Worm (Caenorhabditis elegans) whole organism, mixed stage, embryonic: ENCODE measurements around the gene abu-1.

Experiments used
- bed-3 ChIP-seq: fragments of 200-800 bp; sonication (Bioruptor generic); optimal IDR thresholded peaks from 3 replicates; lab custom pipeline; 2018; ENCODE audit warnings: mild to moderate bottlenecking, missing genetic modification characterization, moderate library complexity, missing compliant biosample characterization
- blmp-1 ChIP-seq: fragments of 150-350 bp; optimal IDR thresholded peaks from 2 replicates; lab custom pipeline; 2014; ENCODE audit warnings: missing biosample characterization, missing genetic modification characterization
- ces-1 ChIP-seq: fragments of 150-350 bp; optimal IDR thresholded peaks from 2 replicates; lab custom pipeline; 2014; ENCODE audit warnings: missing biosample characterization, missing genetic modification reagents, missing genetic modification characterization
- elt-1 ChIP-seq: sonication (generic microtip); optimal IDR thresholded peaks from 2 replicates; lab custom pipeline; 2017; ENCODE audit warnings: missing genetic modification characterization, mild to moderate bottlenecking, missing compliant biosample characterization, antibody characterized with exemption, moderate library complexity, borderline replicate concordance; ENCODE audit not compliant: insufficient read depth
- flh-1 ChIP-seq: fragments of 200-800 bp; sonication (Bioruptor generic); optimal IDR thresholded peaks from 2 replicates; lab custom pipeline; 2018; ENCODE audit warnings: mild to moderate bottlenecking, missing genetic modification characterization, moderate library complexity, missing compliant biosample characterization
- lin-13 ChIP-seq: fragments of 150-350 bp; optimal IDR thresholded peaks from 2 replicates; lab custom pipeline; 2014; ENCODE audit warnings: missing biosample characterization, missing genetic modification characterization
- nhr-237 ChIP-seq: fragments of 150-350 bp; optimal IDR thresholded peaks from 2 replicates; lab custom pipeline; 2014; ENCODE audit warnings: missing biosample characterization, missing genetic modification characterization
- nhr-28 ChIP-seq: fragments of 150-350 bp; optimal IDR thresholded peaks from 2 replicates; lab custom pipeline; 2014; ENCODE audit warnings: missing biosample characterization, missing genetic modification characterization
- nhr-76 ChIP-seq: sonication (generic microtip); optimal IDR thresholded peaks from 2 replicates; lab custom pipeline; 2017; ENCODE audit warnings: missing biosample characterization, missing genetic modification characterization
- pha-4 ChIP-seq: fragments of 150-350 bp; optimal IDR thresholded peaks from 2 replicates; lab custom pipeline; 2018; ENCODE audit warnings: missing biosample characterization, missing genetic modification reagents, missing genetic modification characterization
- unc-39 ChIP-seq: fragments of 150-350 bp; optimal IDR thresholded peaks from 2 replicates; lab custom pipeline; 2014; ENCODE audit warnings: missing biosample characterization, missing genetic modification characterization
- unc-62 ChIP-seq: fragments of 150-350 bp; optimal IDR thresholded peaks from 2 replicates; lab custom pipeline; 2014; ENCODE audit warnings: missing biosample characterization, missing genetic modification reagents, missing genetic modification characterization
- ztf-11 ChIP-seq: fragments of 150-350 bp; optimal IDR thresholded peaks from 2 replicates; lab custom pipeline; 2014; ENCODE audit warnings: missing biosample characterization, missing genetic modification characterization

DNA sequence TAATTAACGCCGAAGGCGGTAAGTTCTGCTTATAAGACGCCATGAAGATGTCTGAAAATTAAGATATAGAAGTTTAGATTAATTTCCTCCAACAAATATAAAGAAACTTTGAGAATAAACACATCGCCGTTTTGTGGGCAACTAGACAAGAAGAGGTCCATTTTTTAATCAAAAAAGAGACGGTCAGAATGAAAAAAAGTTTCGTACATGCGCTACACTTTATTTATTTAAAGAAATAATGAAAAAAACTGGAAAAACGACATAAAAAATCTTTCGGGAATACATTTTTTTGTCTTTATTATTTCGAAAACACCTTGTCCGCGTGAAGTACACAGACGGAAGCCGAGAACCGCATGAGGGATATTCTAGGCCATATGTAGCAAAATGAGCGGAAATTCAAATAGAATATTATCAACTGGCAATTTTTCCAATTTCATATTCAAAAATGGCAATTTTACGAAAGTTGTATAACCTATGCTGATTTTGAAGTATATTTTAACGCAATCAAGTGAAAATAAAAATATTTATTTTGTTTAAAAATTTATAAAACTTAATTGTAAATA is 25.8 kb downstream of the abu-1 start, which contains the start of gene sluh-7:
- TF ChIP-seq flh-1 (GFP tag; lab: Kevin White, UChicago) (no peak), nhr-76 (tag; lab: Kevin White, UChicago) (no peak), pha-4 (peak; percentile 49), unc-62 (GFP tag; lab: Kevin White, UChicago) (no peak), nhr-28 (no peak), nhr-237 (tag; lab: Kevin White, UChicago) (peak; percentile 62), elt-1 (tag; lab: Kevin White, UChicago) (no peak), blmp-1 (tag; lab: Kevin White, UChicago) (no peak), unc-39 (tag; lab: Kevin White, UChicago) (no peak), bed-3 (GFP tag; lab: Kevin White, UChicago) (no peak), ces-1 (peak; percentile 55), ztf-11 (no peak), lin-13 (tag; lab: Kevin White, UChicago) (peak; percentile 29)
